Worm (Caenorhabditis elegans) whole organism, early embryonic: Measurements from ENCODE around the gene scp-1.
A peak's percentile ranks its signal among the peaks of the same experiment; 100 is the strongest.

Source experiments
- B0310.2 ChIP-seq: sonication (generic microtip); optimal IDR thresholded peaks from 2 replicates; lab custom pipeline; 2016; ENCODE audit warnings: mild to moderate bottlenecking, missing genetic modification characterization, missing compliant biosample characterization
- F13C5.2 ChIP-seq: sonication (generic microtip); optimal IDR thresholded peaks from 2 replicates; lab custom pipeline; 2017; ENCODE audit warnings: mild to moderate bottlenecking, missing genetic modification characterization, inconsistent platforms, missing compliant biosample characterization
- aly-1 ChIP-seq: sonication (generic microtip); optimal IDR thresholded peaks from 2 replicates; lab custom pipeline; 2016; ENCODE audit warnings: missing genetic modification characterization, missing compliant biosample characterization
- ama-1 ChIP-seq: fragments of 150-350 bp; optimal IDR thresholded peaks from 2 replicates; lab custom pipeline; 2014
- ceh-13 ChIP-seq: fragments of 200-800 bp; sonication (Bioruptor generic); optimal IDR thresholded peaks from 2 replicates; lab custom pipeline; 2018; ENCODE audit warnings: mild to moderate bottlenecking, missing genetic modification characterization, missing compliant biosample characterization
- ceh-36 ChIP-seq: sonication (generic microtip); optimal IDR thresholded peaks from 2 replicates; lab custom pipeline; 2016; ENCODE audit warnings: missing genetic modification characterization, inconsistent platforms, missing compliant biosample characterization
- ets-7 ChIP-seq: sonication (generic microtip); optimal IDR thresholded peaks from 2 replicates; lab custom pipeline; 2016; ENCODE audit warnings: missing genotype, missing genetic modification characterization, missing compliant biosample characterization
- flt-1 ChIP-seq: fragments of 200-800 bp; sonication (Bioruptor generic); IDR thresholded peaks from 2 replicates; pipeline ENCODE4 v1.3.6; 2022; ENCODE audit warnings: missing genetic modification characterization, missing compliant biosample characterization
- hmbx-1 ChIP-seq: sonication (generic microtip); optimal IDR thresholded peaks from 2 replicates; lab custom pipeline; 2016; ENCODE audit warnings: mild to moderate bottlenecking, missing genetic modification characterization, missing compliant biosample characterization
- hmg-4 ChIP-seq: fragments of 200-800 bp; sonication (Bioruptor generic); optimal IDR thresholded peaks from 2 replicates; lab custom pipeline; 2018; ENCODE audit warnings: mild to moderate bottlenecking, missing genetic modification characterization, missing compliant biosample characterization
- hnd-1 ChIP-seq: sonication (generic microtip); optimal IDR thresholded peaks from 2 replicates; lab custom pipeline; 2016; ENCODE audit warnings: missing genetic modification characterization, missing compliant biosample characterization
- pes-1 ChIP-seq: fragments of 200-800 bp; sonication (Bioruptor generic); IDR thresholded peaks from 2 replicates; pipeline ENCODE4 v1.3.6; 2022; ENCODE audit warnings: missing genetic modification reagents, missing genetic modification characterization, missing compliant biosample characterization
- scrt-1 ChIP-seq: fragments of 200-800 bp; sonication (Bioruptor generic); IDR thresholded peaks from 2 replicates; pipeline ENCODE4 v1.3.6; 2022; ENCODE audit warnings: missing genetic modification characterization, missing compliant biosample characterization
- sea-1 ChIP-seq: fragments of 200-800 bp; sonication (Bioruptor generic); conservative IDR thresholded peaks from 2 replicates; pipeline ENCODE4 v1.3.6; 2022; ENCODE audit warnings: missing genetic modification characterization, missing compliant biosample characterization
- tbx-11 ChIP-seq: fragments of 200-800 bp; sonication (Bioruptor generic); IDR thresholded peaks from 2 replicates; pipeline ENCODE4 v1.3.6; 2022; ENCODE audit warnings: missing genetic modification characterization, missing compliant biosample characterization
- tbx-37 ChIP-seq: fragments of 200-800 bp; sonication (Bioruptor generic); conservative IDR thresholded peaks from 2 replicates; pipeline ENCODE4 v1.3.6; 2022; ENCODE audit warnings: missing genetic modification reagents, missing genetic modification characterization, missing compliant biosample characterization
- tra-4 ChIP-seq: sonication (generic microtip); optimal IDR thresholded peaks from 2 replicates; lab custom pipeline; 2017; ENCODE audit warnings: missing genetic modification characterization, missing compliant biosample characterization

The scp-1 gene

ce11 chrII:9343955-9344354 lies 10.1 kb downstream of the scp-1 start:
- TF ChIP-seq tbx-11 (GFP tag; lab: Robert Waterston, UW) = no peak
- TF ChIP-seq hmbx-1 (tag; lab: Kevin White, UChicago) = no peak
- TF ChIP-seq aly-1 (tag; lab: Kevin White, UChicago) = no peak
- TF ChIP-seq flt-1 (GFP tag; lab: Robert Waterston, UW) = no peak
- TF ChIP-seq F13C5.2 (tag; lab: Kevin White, UChicago) = no peak
- TF ChIP-seq sea-1 (GFP tag; lab: Robert Waterston, UW) = no peak
- TF ChIP-seq tra-4 (tag; lab: Kevin White, UChicago) = no peak
- TF ChIP-seq ets-7 = no peak
- no peak for TF ChIP-seq scrt-1 (GFP tag; lab: Robert Waterston, UW)
- no peak for TF ChIP-seq tbx-37 (GFP tag; lab: Robert Waterston, UW)
- no peak for TF ChIP-seq ama-1 (lab: Kevin White, UChicago)
- TF ChIP-seq ceh-13 (GFP tag; lab: Kevin White, UChicago) = no peak
- TF ChIP-seq hmg-4 (GFP tag; lab: Kevin White, UChicago) = no peak

- no peak for TF ChIP-seq scrt-1 (GFP tag; lab: Robert Waterston, UW)
- TF ChIP-seq tra-4 (tag; lab: Kevin White, UChicago) = no peak
- no peak for TF ChIP-seq B0310.2 (tag; lab: Kevin White, UChicago)
- no peak for TF ChIP-seq ceh-13 (GFP tag; lab: Kevin White, UChicago)
- TF ChIP-seq ceh-36 (tag; lab: Kevin White, UChicago) = no peak
- no peak for TF ChIP-seq hmbx-1 (tag; lab: Kevin White, UChicago)
- TF ChIP-seq F13C5.2 (tag; lab: Kevin White, UChicago) = no peak
These were observed 11.3 kb downstream of the scp-1 start for ce11 chrII:9345116-9345515.

ce11 chrII:9345794-9346193 lies 12.0 kb downstream of the scp-1 start:
- TF ChIP-seq ceh-13 (GFP tag; lab: Kevin White, UChicago) (no peak), hmbx-1 (tag; lab: Kevin White, UChicago) (no peak), scrt-1 (GFP tag; lab: Robert Waterston, UW) (no peak), aly-1 (tag; lab: Kevin White, UChicago) (no peak), ets-7 (no peak), tra-4 (tag; lab: Kevin White, UChicago) (no peak), ama-1 (lab: Kevin White, UChicago) (no peak), hmg-4 (GFP tag; lab: Kevin White, UChicago) (no peak), flt-1 (GFP tag; lab: Robert Waterston, UW) (no peak), hnd-1 (tag; lab: Kevin White, UChicago) (no peak)

ce11 chrII:9346490-9346889 lies 12.7 kb downstream of the scp-1 start, which contains the start of gene F42A8.1:
TSS of gene F42A8.1 (minus strand) at chrII:9346590.
- 0 out of 2 replicates have a peak, but pooled peaks have one; percentile 44 for TF ChIP-seq sea-1 (GFP tag; lab: Robert Waterston, UW)
- no peak for TF ChIP-seq tra-4 (tag; lab: Kevin White, UChicago)

ce11 chrII:9347444-9347843 lies 13.6 kb downstream of the scp-1 start:
- TF ChIP-seq hmbx-1 (tag; lab: Kevin White, UChicago) (no peak), sea-1 (GFP tag; lab: Robert Waterston, UW) (no peak), tra-4 (tag; lab: Kevin White, UChicago) (no peak), ama-1 (lab: Kevin White, UChicago) (no peak), tbx-37 (GFP tag; lab: Robert Waterston, UW) (no peak), ceh-36 (tag; lab: Kevin White, UChicago) (no peak), tbx-11 (GFP tag; lab: Robert Waterston, UW) (no peak)

- TF ChIP-seq hmg-4 (GFP tag; lab: Kevin White, UChicago) = no peak
- TF ChIP-seq ama-1 (lab: Kevin White, UChicago) = no peak
- no peak for TF ChIP-seq pes-1 (GFP tag; lab: Robert Waterston, UW)
- TF ChIP-seq tbx-11 (GFP tag; lab: Robert Waterston, UW) = no peak
- TF ChIP-seq F13C5.2 (tag; lab: Kevin White, UChicago) = no peak
- TF ChIP-seq hmbx-1 (tag; lab: Kevin White, UChicago) = no peak
- no peak for TF ChIP-seq scrt-1 (GFP tag; lab: Robert Waterston, UW)
- no peak for TF ChIP-seq sea-1 (GFP tag; lab: Robert Waterston, UW)
- no peak for TF ChIP-seq ceh-36 (tag; lab: Kevin White, UChicago)
- no peak for TF ChIP-seq tra-4 (tag; lab: Kevin White, UChicago)
These were observed 18.9 kb downstream of the scp-1 start, which contains the start of the genes sdhb-1 and cup-15 for ce11 chrII:9352669-9353068. TSS of gene sdhb-1 (minus strand) at chrII:9352731. TSS of gene cup-15 (plus strand) at chrII:9353000.

DNA sequence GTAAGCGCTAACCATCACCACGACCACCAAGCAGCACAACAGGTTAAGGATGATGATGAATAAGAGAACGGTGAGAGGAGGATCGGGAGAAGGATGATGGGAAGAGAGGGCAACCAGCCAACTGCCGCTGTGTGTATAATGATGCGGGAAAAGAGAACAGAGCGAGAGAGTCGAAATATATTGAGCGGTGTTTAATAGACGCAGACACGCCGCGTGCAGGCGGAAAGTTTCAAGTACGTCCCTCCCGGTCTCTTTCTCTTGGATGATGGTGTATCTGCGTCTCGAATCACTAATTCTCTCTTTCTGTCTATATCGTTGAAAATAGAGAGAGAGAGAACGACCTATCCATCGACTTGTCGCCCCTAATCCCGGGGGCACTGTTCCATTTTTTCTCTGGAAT lies 22.9 kb downstream of the scp-1 start:
- TF ChIP-seq tbx-11 (GFP tag; lab: Robert Waterston, UW) (no peak), hmg-4 (GFP tag; lab: Kevin White, UChicago) (peak; percentile 49), hnd-1 (tag; lab: Kevin White, UChicago) (no peak), flt-1 (GFP tag; lab: Robert Waterston, UW) (no peak), pes-1 (GFP tag; lab: Robert Waterston, UW) (no peak)

DNA sequence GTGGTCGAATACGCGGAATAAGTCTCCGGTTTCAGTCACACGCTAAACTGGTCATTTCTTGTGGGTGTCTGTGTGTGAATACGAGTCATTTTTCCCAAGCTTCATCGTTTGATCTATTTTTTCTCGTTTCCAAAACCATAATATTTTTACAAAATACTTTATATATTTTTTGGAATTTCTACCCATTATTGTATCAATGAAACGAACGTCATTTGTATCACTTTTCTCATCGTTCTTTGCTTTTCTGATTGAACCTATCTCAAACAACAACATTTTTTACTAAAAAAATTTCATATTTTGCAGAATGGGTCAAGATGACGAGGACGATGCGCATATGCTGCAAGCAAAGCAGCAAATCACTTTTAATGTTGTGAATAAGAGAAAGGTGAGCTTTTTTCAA lies 24.4 kb downstream of the scp-1 start, which contains the start of gene mel-11:
Gene mel-11 (plus strand): TSS at position 301 of the 400 bp plus-strand sequence.
- TF ChIP-seq hmg-4 (GFP tag; lab: Kevin White, UChicago) = no peak
- no peak for TF ChIP-seq ama-1 (lab: Kevin White, UChicago)
- TF ChIP-seq flt-1 (GFP tag; lab: Robert Waterston, UW) = no peak
- no peak for TF ChIP-seq sea-1 (GFP tag; lab: Robert Waterston, UW)
- no peak for TF ChIP-seq pes-1 (GFP tag; lab: Robert Waterston, UW)
- TF ChIP-seq tbx-37 (GFP tag; lab: Robert Waterston, UW) = no peak
